Worm (Caenorhabditis elegans): Measurements from ENCODE around the gene rsp-8.

ce11 chrIII:11824088-11824487 lies 2.1 kb upstream of the rsp-8 start:
- TF ChIP-seq nhr-237 (tag; optimal IDR thresholded peaks at IDR 0.05) = no peak
- no peak for TF ChIP-seq sup-37 (GFP tag; optimal IDR thresholded peaks at IDR 0.05)
- no peak for TF ChIP-seq lsy-2 (tag; optimal IDR thresholded peaks at IDR 0.05)
- TF ChIP-seq ces-1 (GFP tag; optimal IDR thresholded peaks at IDR 0.05) = no peak
- no peak for TF ChIP-seq fos-1 (tag; optimal IDR thresholded peaks at IDR 0.05)
